Worm (Caenorhabditis elegans) whole organism, L4/young adult: ENCODE results near the gene ptc-1.

ENCODE experiments used
- W03F9.2 ChIP-seq: fragments of 150-350 bp; optimal IDR thresholded peaks from 2 replicates; lab custom pipeline; 2014; ENCODE audit warnings: missing biosample characterization, missing genetic modification characterization
- dao-5 ChIP-seq: sonication (generic microtip); optimal IDR thresholded peaks from 2 replicates; lab custom pipeline; 2016; ENCODE audit warnings: missing genotype, missing genetic modification characterization, moderate library complexity, missing compliant biosample characterization
- him-1 ChIP-seq: sonication (generic microtip); optimal IDR thresholded peaks from 2 replicates; lab custom pipeline; 2016; ENCODE audit warnings: missing genotype, missing genetic modification reagents, missing genetic modification characterization, missing compliant biosample characterization

ce11 chrII:7863480-7864125, 29.4 kb upstream of the ptc-1 start:
- no peak for TF ChIP-seq him-1 (tag; lab: Kevin White, UChicago)
- TF ChIP-seq dao-5 (tag; lab: Kevin White, UChicago), result no peak
- no peak for TF ChIP-seq W03F9.2 (tag; lab: Kevin White, UChicago)
